Comparison of ENCODE assay signal across 2 fruit fly cellular contexts in the genomic region with DNA sequence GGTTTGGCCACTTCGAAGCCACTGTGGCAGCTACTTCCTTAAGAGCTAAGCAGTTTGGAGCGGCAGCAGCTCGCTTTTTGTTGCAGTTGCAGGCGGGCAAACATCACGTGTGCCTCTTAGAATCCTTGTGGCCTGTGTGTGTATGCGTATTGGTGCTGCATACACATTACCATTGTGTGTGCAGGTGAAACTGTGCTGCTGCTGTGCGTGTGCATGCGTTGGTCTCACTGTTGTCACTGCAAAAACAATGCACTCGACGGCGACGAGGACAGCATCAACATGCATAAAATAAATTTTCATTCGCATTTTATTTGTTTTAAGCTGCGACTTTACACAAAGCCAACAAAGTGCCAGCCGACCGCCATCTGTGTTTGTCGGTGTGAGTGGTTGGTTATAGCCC.
A peak's percentile ranks its signal among the peaks of the same experiment; 100 is the strongest.
TF ChIP-seq lines count a peak whose summit lies in the region.

No protein-coding gene starts in this region.

- TF ChIP-seq CTCF in whole organism, embryonic (GFP tag; optimal IDR thresholded peaks at IDR 0.05; lab: Kevin White, UChicago): no peak

TF ChIP-seq in whole organism, embryonic, 481 proteins besides CTCF, POLR2A, EP300 and RAD21:
- TF ChIP-seq CG4707 (GFP tag; optimal IDR thresholded peaks at IDR 0.05; lab: Kevin White, UChicago) (no peak), CG33213 (GFP tag; optimal IDR thresholded peaks at IDR 0.05; lab: Kevin White, UChicago) (no peak), ewg (GFP tag; optimal IDR thresholded peaks at IDR 0.05; lab: Kevin White, UChicago) (no peak), MBD-R2 (GFP tag; IDR thresholded peaks at IDR 0.05; lab: Robert Waterston, UW) (no peak), tll (GFP tag; optimal IDR thresholded peaks at IDR 0.05; lab: Kevin White, UChicago) (peak in 1 of 2 experiments; percentile 17), danr (GFP tag; IDR thresholded peaks at IDR 0.05; lab: Robert Waterston, UW) (no peak), CG11085 (GFP tag; IDR thresholded peaks at IDR 0.05; lab: Robert Waterston, UW) (no peak), CG2199 (GFP tag; IDR thresholded peaks at IDR 0.05; lab: Robert Waterston, UW) (peak; percentile 28; the same call in 1 of the 3 replicates), CG12942 (GFP tag; optimal IDR thresholded peaks at IDR 0.05; lab: Kevin White, UChicago) (no peak), CG15696 (tag; optimal IDR thresholded peaks at IDR 0.05; lab: Kevin White, UChicago) (peak; percentile 17), CG11696 (GFP tag; IDR thresholded peaks at IDR 0.05; lab: Robert Waterston, UW) (no peak), CG1603 (tag; optimal IDR thresholded peaks at IDR 0.05; lab: Kevin White, UChicago) (peak; percentile 9), CG9817 (tag; optimal IDR thresholded peaks at IDR 0.05; lab: Kevin White, UChicago) (no peak), cg (GFP tag; optimal IDR thresholded peaks at IDR 0.05; lab: Kevin White, UChicago) (peak; percentile 23), twi (tag; optimal IDR thresholded peaks at IDR 0.05; lab: Kevin White, UChicago) (peak; percentile 59), ac (GFP tag; optimal IDR thresholded peaks at IDR 0.05; lab: Kevin White, UChicago) (peak; percentile 75), btn (GFP tag; optimal IDR thresholded peaks at IDR 0.05; lab: Kevin White, UChicago) (no peak), ara (GFP tag; IDR thresholded peaks at IDR 0.05; lab: Robert Waterston, UW) (no peak), CG3847 (GFP tag; IDR thresholded peaks at IDR 0.05; lab: Robert Waterston, UW) (no peak), sisA (GFP tag; IDR thresholded peaks at IDR 0.05; lab: Robert Waterston, UW) (no peak), ssp (GFP tag; IDR thresholded peaks at IDR 0.05; lab: Robert Waterston, UW) (no peak), Med (GFP tag; lab: Kevin White, UChicago) (peak; percentile 60), sens (GFP tag; lab: Kevin White, UChicago) (peak; percentile 33), CG7357 (GFP tag; IDR thresholded peaks at IDR 0.05; lab: Robert Waterston, UW) (0 out of 3 replicates have a peak, but pooled peaks have one; percentile 39), tap (tag; optimal IDR thresholded peaks at IDR 0.05; lab: Kevin White, UChicago) (no peak), ind (GFP tag; optimal IDR thresholded peaks at IDR 0.05; lab: Kevin White, UChicago) (no peak), so (GFP tag; IDR thresholded peaks at IDR 0.05; lab: Robert Waterston, UW) (no peak), fru (optimal IDR thresholded peaks at IDR 0.05; lab: Kevin White, UChicago) (no peak), Drgx (GFP tag; IDR thresholded peaks at IDR 0.05; lab: Robert Waterston, UW) (no peak), CG15011 (GFP tag; optimal IDR thresholded peaks at IDR 0.05; lab: Kevin White, UChicago) (no peak), CG7372 (GFP tag; IDR thresholded peaks at IDR 0.05; lab: Robert Waterston, UW) (no peak), CG18599 (GFP tag; optimal IDR thresholded peaks at IDR 0.05; lab: Kevin White, UChicago) (no peak), CG9876 (GFP tag; optimal IDR thresholded peaks at IDR 0.05; lab: Kevin White, UChicago) (no peak), dmrt11E (tag; optimal IDR thresholded peaks at IDR 0.05; lab: Kevin White, UChicago) (no peak), CG2678 (tag; optimal IDR thresholded peaks at IDR 0.05; lab: Kevin White, UChicago) (no peak), D19A (tag; optimal IDR thresholded peaks at IDR 0.05; lab: Kevin White, UChicago) (no peak), z (GFP tag; IDR thresholded peaks at IDR 0.05; lab: Robert Waterston, UW) (peak; percentile 10; the same call in 1 of the 3 replicates), HLH54F (GFP tag; optimal IDR thresholded peaks at IDR 0.05; lab: Kevin White, UChicago) (no peak), zfh1 (GFP tag; IDR thresholded peaks at IDR 0.05; lab: Robert Waterston, UW) (peak; percentile 26; the same call in 1 of the 3 replicates)

TF ChIP-seq in whole organism, prepupa, 60 proteins besides CTCF, POLR2A, EP300 and RAD21:
- peak; percentile 40 for TF ChIP-seq fkh (GFP tag; optimal IDR thresholded peaks at IDR 0.05; lab: Kevin White, UChicago)
- no peak for TF ChIP-seq CG31627 (GFP tag; optimal IDR thresholded peaks at IDR 0.05; lab: Kevin White, UChicago)
